Fruit fly (Drosophila melanogaster): ENCODE results near the gene pie.

Gene pie

DNA sequence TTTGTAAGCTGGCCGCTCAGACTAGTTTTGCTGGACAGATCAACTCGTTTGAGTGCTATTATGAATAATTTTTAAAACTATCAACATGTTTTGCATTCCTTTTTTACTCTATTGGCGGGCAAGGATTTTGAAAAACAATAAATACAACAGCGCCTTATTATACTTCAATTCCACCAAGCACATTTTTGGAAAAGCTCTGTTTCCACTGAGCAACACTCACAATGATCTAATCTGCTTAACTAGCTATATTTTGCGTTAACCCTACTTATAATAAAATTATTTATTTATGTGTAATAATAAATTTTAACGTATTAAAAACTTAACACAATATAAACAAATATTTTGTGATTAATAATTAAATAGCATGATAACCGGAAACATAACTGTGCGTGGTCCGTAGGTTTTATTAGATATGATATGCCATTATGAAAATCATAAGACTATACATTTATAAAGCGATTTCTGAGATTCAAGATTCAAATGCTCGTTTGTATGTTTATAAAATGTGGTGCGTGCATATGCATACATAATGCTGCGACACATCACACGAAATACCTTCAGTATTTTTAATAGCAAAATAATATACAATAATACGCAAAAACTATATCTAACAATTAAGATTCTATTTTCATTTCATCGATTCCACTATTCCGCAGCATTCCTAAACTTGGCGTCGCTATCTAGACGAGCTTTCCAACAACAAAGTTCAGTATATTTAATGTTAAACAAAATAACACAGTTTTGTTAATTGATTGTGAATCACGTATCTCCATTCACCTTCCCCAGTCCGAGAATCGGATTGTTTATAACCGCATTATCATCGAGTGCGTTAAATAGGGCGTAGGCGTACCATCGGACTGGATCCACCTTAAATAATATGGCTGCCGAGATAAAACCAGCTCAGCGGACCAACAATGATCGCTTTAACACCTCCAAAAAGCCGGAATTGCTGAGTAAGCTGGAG, at the start of gene pie, which contains the start of gene Wdfy2 (continued):
- TF ChIP-seq zen (tag; optimal IDR thresholded peaks at IDR 0.05), result peak; percentile 15
- peak; percentile 97 for TF ChIP-seq ssp (GFP tag; IDR thresholded peaks at IDR 0.05)
- peak; percentile 1 for TF ChIP-seq Nf-YC (tag; optimal IDR thresholded peaks at IDR 0.05)
- TF ChIP-seq CG2116 (GFP tag; optimal IDR thresholded peaks at IDR 0.05), result peak; percentile 77
- TF ChIP-seq CG1024 (GFP tag; IDR thresholded peaks at IDR 0.05), result peak; percentile 89
- TF ChIP-seq row (GFP tag; IDR thresholded peaks at IDR 0.05), result peak; percentile 77
- TF ChIP-seq CG30020 (tag; optimal IDR thresholded peaks at IDR 0.05), result peak; percentile 97
- no peak for TF ChIP-seq bowl (GFP tag; IDR thresholded peaks at IDR 0.05)
- peak; percentile 26 for TF ChIP-seq gfzf (GFP tag; optimal IDR thresholded peaks at IDR 0.05)
- TF ChIP-seq MESR4 (GFP tag; optimal IDR thresholded peaks at IDR 0.05), result peak; percentile 67
- TF ChIP-seq peb (GFP tag; IDR thresholded peaks at IDR 0.05), result no peak

DNA sequence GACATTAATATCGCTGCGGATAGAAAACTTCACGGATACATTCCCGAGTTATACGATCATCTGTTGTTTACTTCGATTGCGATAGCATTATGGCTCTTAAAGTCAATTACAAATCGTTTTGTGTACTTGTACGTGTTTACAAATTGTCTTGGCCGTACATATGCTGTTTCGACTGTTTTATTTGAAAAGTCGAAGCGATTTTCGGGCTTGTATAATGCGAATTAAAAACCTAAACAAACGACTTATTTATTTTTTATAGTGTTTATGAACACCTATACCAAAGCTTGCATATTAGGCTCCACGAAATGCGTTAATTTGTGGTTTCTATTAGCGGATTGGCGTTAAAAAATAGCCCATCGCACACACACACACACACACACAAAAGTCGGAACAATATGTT, 49.7 kb upstream of the pie start:
- TF ChIP-seq CG5180 (GFP tag; optimal IDR thresholded peaks at IDR 0.05) (peak; percentile 22), eyg (GFP tag; optimal IDR thresholded peaks at IDR 0.05) (no peak), prd (optimal IDR thresholded peaks at IDR 0.05) (no peak), prd (GFP tag; IDR thresholded peaks at IDR 0.05) (no peak), CG13296 (GFP tag; optimal IDR thresholded peaks at IDR 0.05) (peak; percentile 41), CG15269 (tag; optimal IDR thresholded peaks at IDR 0.05) (peak; percentile 11), hkb (optimal IDR thresholded peaks at IDR 0.05) (no peak), hkb (GFP tag; IDR thresholded peaks at IDR 0.05) (no peak), Pdp1 (GFP tag; optimal IDR thresholded peaks at IDR 0.05) (peak in 1 of 2 experiments; percentile 14), CG13424 (tag; optimal IDR thresholded peaks at IDR 0.05) (peak; percentile 10), Optix (GFP tag; IDR thresholded peaks at IDR 0.05) (no peak), CG8290 (GFP tag; optimal IDR thresholded peaks at IDR 0.05) (no peak), CG8290 (tag; optimal IDR thresholded peaks at IDR 0.05) (peak in 1 of 2 experiments; percentile 3), gem (tag; optimal IDR thresholded peaks at IDR 0.05) (peak; percentile 8), ci (GFP tag; IDR thresholded peaks at IDR 0.05) (no peak), fd3F (GFP tag; optimal IDR thresholded peaks at IDR 0.05) (peak; percentile 13), sob (GFP tag; IDR thresholded peaks at IDR 0.05) (no peak), CG2678 (tag; optimal IDR thresholded peaks at IDR 0.05) (peak; percentile 37), dmrt99B (tag; optimal IDR thresholded peaks at IDR 0.05) (peak; percentile 18), pum (GFP tag; optimal IDR thresholded peaks at IDR 0.05) (no peak), Asciz (GFP tag; optimal IDR thresholded peaks at IDR 0.05) (peak; percentile 4), wek (GFP tag; optimal IDR thresholded peaks at IDR 0.05) (peak; percentile 36), Ravus (GFP tag; IDR thresholded peaks at IDR 0.05) (no peak), Nf-YC (tag; optimal IDR thresholded peaks at IDR 0.05) (no peak), stwl (tag; optimal IDR thresholded peaks at IDR 0.05) (no peak), Hmr (GFP tag; optimal IDR thresholded peaks at IDR 0.05) (peak; percentile 26), B-H1 (GFP tag; IDR thresholded peaks at IDR 0.05) (no peak), unpg (GFP tag; optimal IDR thresholded peaks at IDR 0.05) (peak; percentile 23), CG17568 (GFP tag; optimal IDR thresholded peaks at IDR 0.05) (peak; percentile 5), ERR (GFP tag; optimal IDR thresholded peaks at IDR 0.05) (no peak), CG1602 (GFP tag; optimal IDR thresholded peaks at IDR 0.05) (no peak), sima (GFP tag; optimal IDR thresholded peaks at IDR 0.05) (no peak), Sox100B (GFP tag; optimal IDR thresholded peaks at IDR 0.05) (peak; percentile 25), Rfx (GFP tag; IDR thresholded peaks at IDR 0.05) (peak; percentile 19; the same call in 1 of the 2 replicates), HmgZ (tag; optimal IDR thresholded peaks at IDR 0.05) (no peak), Fer1 (GFP tag; optimal IDR thresholded peaks at IDR 0.05) (peak; percentile 4), sens (GFP tag) (peak; percentile 51), trh (GFP tag; optimal IDR thresholded peaks at IDR 0.05) (no peak), sqz (GFP tag; optimal IDR thresholded peaks at IDR 0.05) (no peak)
